Fruit fly (Drosophila melanogaster): ENCODE data around the gene CG10747.

DNA sequence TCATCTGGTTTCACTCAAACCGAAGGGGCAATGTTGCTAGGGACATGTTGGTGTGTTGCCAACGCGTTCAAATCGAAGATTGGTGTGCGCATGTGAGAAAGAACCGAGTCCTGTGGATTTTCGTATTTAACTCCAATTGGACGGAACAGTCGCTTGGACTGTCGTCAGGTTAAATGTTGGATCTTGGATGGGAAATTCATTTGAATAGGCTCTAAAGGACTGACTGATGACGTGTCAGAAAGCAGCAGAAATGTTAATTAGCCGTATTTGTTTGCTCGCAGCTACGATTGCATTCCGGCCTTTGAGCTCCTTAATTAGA, 30.0 kb upstream of the CG10747 start:
- TF ChIP-seq CG8478 (optimal IDR thresholded peaks at IDR 0.05) (no peak), CTCF (optimal IDR thresholded peaks at IDR 0.05) (no peak)

Data from S2 (cell line).